Worm (Caenorhabditis elegans) whole organism, L2 larva: ENCODE data around the gene unc-97.

Experiments used
- F13H6.1 ChIP-seq: sonication (generic microtip); optimal IDR thresholded peaks from 2 replicates; lab custom pipeline; 2016; ENCODE audit warnings: missing genetic modification characterization, missing compliant biosample characterization
- ZK546.5 ChIP-seq: sonication (generic microtip); optimal IDR thresholded peaks from 2 replicates; lab custom pipeline; 2017; ENCODE audit warnings: missing biosample characterization, missing genetic modification characterization
- alr-1 ChIP-seq: fragments of 150-350 bp; optimal IDR thresholded peaks from 2 replicates; lab custom pipeline; 2014; ENCODE audit warnings: missing biosample characterization, missing genetic modification characterization
- aly-2 ChIP-seq: fragments of 150-350 bp; optimal IDR thresholded peaks from 2 replicates; lab custom pipeline; 2014; ENCODE audit warnings: missing biosample characterization, missing genetic modification characterization
- elt-1 ChIP-seq: fragments of 150-350 bp; optimal IDR thresholded peaks from 2 replicates; lab custom pipeline; 2014; ENCODE audit warnings: missing biosample characterization, missing genetic modification characterization
- lin-13 ChIP-seq: fragments of 150-350 bp; optimal IDR thresholded peaks from 2 replicates; lab custom pipeline; 2014; ENCODE audit warnings: missing biosample characterization, missing genetic modification reagents, missing genetic modification characterization
- lin-39 ChIP-seq: fragments of 150-350 bp; optimal IDR thresholded peaks from 2 replicates; lab custom pipeline; 2014; ENCODE audit warnings: missing biosample characterization, missing genetic modification reagents, missing genetic modification characterization
- lsy-2 ChIP-seq, 2 experiments: fragments of 150-350 bp in 1 of 2; sonication (generic microtip) in 1 of 2; optimal IDR thresholded peaks; 2 replicates each; lab custom pipeline; 2014 to 2017; ENCODE audit warnings: missing biosample characterization in 2 of 2, missing genetic modification characterization in 2 of 2
- nhr-25 ChIP-seq: fragments of 150-350 bp; sonication (generic microtip); optimal IDR thresholded peaks from 3 replicates; lab custom pipeline; 2014; ENCODE audit warnings: missing biosample characterization, missing genetic modification characterization
- unc-55 ChIP-seq: fragments of 150-350 bp; sonication (generic microtip); optimal IDR thresholded peaks from 3 replicates; lab custom pipeline; 2014; ENCODE audit warnings: missing biosample characterization, missing genetic modification reagents, missing genetic modification characterization
- unc-62 ChIP-seq: fragments of 150-350 bp; optimal IDR thresholded peaks from 2 replicates; lab custom pipeline; 2014; ENCODE audit warnings: missing biosample characterization, missing genetic modification reagents, missing genetic modification characterization
- zag-1 ChIP-seq: fragments of 150-350 bp; optimal IDR thresholded peaks from 2 replicates; lab custom pipeline; 2014; ENCODE audit warnings: missing biosample characterization, missing genetic modification characterization

DNA sequence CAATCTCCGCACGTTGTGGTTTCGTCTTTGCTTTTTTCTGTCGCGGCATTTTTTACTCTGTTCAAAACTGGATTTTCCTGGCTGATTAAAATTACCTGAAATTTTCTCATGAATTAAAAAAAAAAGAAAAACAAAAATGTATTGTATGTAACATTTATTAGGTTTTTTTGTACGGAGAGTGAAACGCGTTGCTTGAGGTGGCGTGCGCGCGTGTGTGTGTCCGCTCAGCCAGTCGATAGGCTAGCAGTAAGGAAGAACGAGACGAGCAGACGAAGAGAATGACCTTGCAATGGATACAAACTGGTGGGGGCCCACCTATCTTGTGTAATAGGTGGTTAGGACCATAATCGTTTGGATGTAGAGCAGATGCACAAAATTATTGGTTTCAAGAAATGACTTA, 48.4 kb downstream of the unc-97 start, which contains the start of gene T22B7.4:
- TF ChIP-seq unc-55 (GFP tag; lab: Kevin White, UChicago) (no peak), lin-13 (GFP tag; lab: Kevin White, UChicago) (no peak), elt-1 (no peak), unc-62 (GFP tag; lab: Kevin White, UChicago) (no peak), lin-39 (tag; lab: Kevin White, UChicago) (no peak), lsy-2 (tag; optimal IDR thresholded peaks at IDR 0.05; lab: Kevin White, UChicago) (no peak), zag-1 (tag; lab: Kevin White, UChicago) (no peak), alr-1 (no peak), nhr-25 (tag; lab: Kevin White, UChicago) (no peak), F13H6.1 (tag; lab: Kevin White, UChicago) (no peak), aly-2 (tag; lab: Kevin White, UChicago) (no peak), ZK546.5 (tag; lab: Kevin White, UChicago) (no peak)
